Worm (Caenorhabditis elegans) whole organism, L2 larva: Measurements from ENCODE around the gene EGAP5.1.

ENCODE experiments used
- egl-27 ChIP-seq: sonication (generic microtip); optimal IDR thresholded peaks from 3 replicates; lab custom pipeline; 2017; ENCODE audit warnings: missing biosample characterization, missing genetic modification reagents, missing genetic modification characterization
- fos-1 ChIP-seq: fragments of 150-350 bp; optimal IDR thresholded peaks from 2 replicates; lab custom pipeline; 2014; ENCODE audit warnings: missing biosample characterization, missing genetic modification characterization
- gmeb-1 ChIP-seq: fragments of 150-350 bp; optimal IDR thresholded peaks from 2 replicates; lab custom pipeline; 2014; ENCODE audit warnings: missing biosample characterization, missing genetic modification characterization
- ztf-11 ChIP-seq: sonication (generic microtip); optimal IDR thresholded peaks from 2 replicates; lab custom pipeline; 2017; ENCODE audit warnings: missing biosample characterization, missing genetic modification characterization

ce11 chrX:5165037-5165436, 2.2 kb downstream of the EGAP5.1 start, which contains the start of gene mans-3:
- TF ChIP-seq fos-1 (tag; lab: Kevin White, UChicago), result peak; percentile 88
- peak; percentile 85 for TF ChIP-seq gmeb-1 (tag; lab: Kevin White, UChicago)
- TF ChIP-seq ztf-11 (tag; lab: Kevin White, UChicago), result no peak
- TF ChIP-seq egl-27 (tag; lab: Kevin White, UChicago), result peak; percentile 85
